Fruit fly (Drosophila melanogaster) whole organism, prepupa: ENCODE results near the gene CG5968.

Experiments
- CG10631 ChIP-seq: fragments of 200-800 bp; sonication (Bioruptor generic); optimal IDR thresholded peaks from 2 replicates; lab custom pipeline; 2016; ENCODE audit warnings: missing biosample characterization, missing genetic modification characterization
- CG11902 ChIP-seq: fragments of 200-800 bp; sonication (Bioruptor generic); optimal IDR thresholded peaks from 3 replicates; lab custom pipeline; 2016; ENCODE audit warnings: missing biosample characterization, missing genetic modification characterization
- CG32006 ChIP-seq: fragments of 200-800 bp; sonication (Bioruptor generic); optimal IDR thresholded peaks from 3 replicates; lab custom pipeline; 2017; ENCODE audit warnings: missing biosample characterization, mild to moderate bottlenecking, missing genetic modification characterization
- CG6163 ChIP-seq: fragments of 200-800 bp; sonication (Bioruptor generic); IDR thresholded peaks from 3 replicates; pipeline ENCODE4 v1.3.6; 2022; ENCODE audit warnings: missing biosample characterization, missing genetic modification characterization
- Hr38 ChIP-seq: sonication (Bioruptor generic); optimal IDR thresholded peaks from 2 replicates; lab custom pipeline; 2016; ENCODE audit warnings: missing biosample characterization, missing genetic modification characterization
- Hr39 ChIP-seq: fragments of 200-800 bp; sonication (Bioruptor generic); optimal IDR thresholded peaks from 2 replicates; lab custom pipeline; 2016; ENCODE audit warnings: missing biosample characterization, missing genetic modification characterization
- Sox102F ChIP-seq: fragments of 200-800 bp; sonication (Bioruptor generic); optimal IDR thresholded peaks from 2 replicates; lab custom pipeline; 2016; ENCODE audit warnings: missing biosample characterization, mild to moderate bottlenecking, missing genetic modification characterization
- salr ChIP-seq, 2 experiments: fragments of 200-800 bp; sonication (Bioruptor generic); optimal IDR thresholded peaks; 3 replicates each; lab custom pipeline; 2016 to 2018; ENCODE audit warnings: missing biosample characterization in 2 of 2, missing genetic modification characterization in 2 of 2, mild to moderate bottlenecking in 1 of 2
- svp ChIP-seq: fragments of 200-800 bp; sonication (Bioruptor generic); peaks from one replicate; lab custom pipeline; 2016; ENCODE audit warnings: missing biosample characterization, missing genetic modification characterization

DNA sequence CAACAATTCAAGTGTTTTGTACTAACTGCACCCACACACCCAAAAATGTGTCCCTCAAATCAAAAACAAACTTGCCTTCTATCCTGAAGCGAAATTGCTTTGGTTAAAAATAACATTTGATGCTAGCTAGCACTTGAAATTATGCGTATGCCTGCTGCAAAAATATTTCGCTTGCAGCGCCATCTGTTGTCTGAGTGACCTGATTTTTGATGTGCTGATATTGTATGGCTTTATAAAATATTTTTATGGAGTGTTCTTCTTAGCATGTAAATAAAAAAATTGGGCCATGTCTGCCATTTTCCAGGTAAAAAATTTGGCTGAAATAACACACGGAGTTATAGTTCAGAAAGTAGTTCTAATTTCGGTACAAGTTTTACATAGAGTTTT lies 49.0 kb upstream of the CG5968 start:
- TF ChIP-seq salr (GFP tag; optimal IDR thresholded peaks at IDR 0.05; lab: Kevin White, UChicago) (no peak), Sox102F (GFP tag; lab: Kevin White, UChicago) (no peak), CG6163 (no peak), CG11902 (GFP tag; lab: Kevin White, UChicago) (no peak), CG10631 (GFP tag; lab: Kevin White, UChicago) (no peak), Hr38 (no peak), Hr39 (GFP tag; lab: Kevin White, UChicago) (no peak), svp (GFP tag; lab: Kevin White, UChicago) (no peak), CG32006 (GFP tag; lab: Kevin White, UChicago) (no peak)
